Worm (Caenorhabditis elegans): ENCODE measurements around the gene F26F4.2.

- TF ChIP-seq aly-1 (tag; optimal IDR thresholded peaks at IDR 0.05) (no peak), pes-1 (GFP tag; IDR thresholded peaks at IDR 0.05) (no peak), tbx-11 (GFP tag; IDR thresholded peaks at IDR 0.05) (no peak)
Measured at ce11 chrIII:4924134-4924533, 13.1 kb downstream of the F26F4.2 start.
